Worm (Caenorhabditis elegans): Measurements from ENCODE around the gene gkow-1.

The gkow-1 gene

ce11 chrIV:10388263-10388662 is 30.3 kb downstream of the gkow-1 start, which contains the start of gene R10H10.3:
Gene R10H10.3 (plus strand): TSS chrIV:10388505.
- TF ChIP-seq nhr-80 (tag; optimal IDR thresholded peaks at IDR 0.05) (peak; percentile 71), ccch-3 (GFP tag; optimal IDR thresholded peaks at IDR 0.05) (no peak), cebp-1 (GFP tag; IDR thresholded peaks at IDR 0.05) (0 out of 2 replicates have a peak, but pooled peaks have one; percentile 17), cebp-1 (tag; optimal IDR thresholded peaks at IDR 0.05) (no peak), him-1 (tag; optimal IDR thresholded peaks at IDR 0.05) (peak; percentile 53), sea-2 (GFP tag; IDR thresholded peaks at IDR 0.05) (no peak)

- TF ChIP-seq ets-4 (GFP tag; optimal IDR thresholded peaks at IDR 0.05) (no peak), die-1 (tag; optimal IDR thresholded peaks at IDR 0.05) (no peak), Y56A3A.18 (GFP tag; IDR thresholded peaks at IDR 0.05) (no peak), F22D6.2 (tag; optimal IDR thresholded peaks at IDR 0.05) (no peak), madf-8 (GFP tag; conservative IDR thresholded peaks at IDR 0.05) (no peak), snpc-3.4 (tag; optimal IDR thresholded peaks at IDR 0.05) (no peak), B0261.1 (tag; optimal IDR thresholded peaks at IDR 0.05) (no peak), cebp-1 (GFP tag; IDR thresholded peaks at IDR 0.05) (no peak), cebp-1 (tag; optimal IDR thresholded peaks at IDR 0.05) (no peak), ztf-18 (tag; optimal IDR thresholded peaks at IDR 0.05) (no peak), ztf-26 (tag; optimal IDR thresholded peaks at IDR 0.05) (no peak), ztf-6 (GFP tag; IDR thresholded peaks at IDR 0.05) (no peak), dpl-1 (GFP tag; optimal IDR thresholded peaks at IDR 0.05) (no peak), lir-1 (GFP tag; conservative IDR thresholded peaks at IDR 0.05) (no peak)
These were observed 33.9 kb downstream of the gkow-1 start, which contains the start of gene spe-26 for ce11 chrIV:10391827-10392226. Gene spe-26 (minus strand): TSS chrIV:10391927.

ce11 chrIV:10394858-10395257 is 36.9 kb downstream of the gkow-1 start, which contains the start of gene R10H10.4:
Gene R10H10.4 (minus strand): TSS chrIV:10394958.
- TF ChIP-seq madf-10 (tag; optimal IDR thresholded peaks at IDR 0.05) (no peak), lin-54 (GFP tag; optimal IDR thresholded peaks at IDR 0.05) (no peak), unc-62 (GFP tag; optimal IDR thresholded peaks at IDR 0.05) (no peak), let-607 (tag; optimal IDR thresholded peaks at IDR 0.05) (no peak), rcor-1 (GFP tag; IDR thresholded peaks at IDR 0.05) (no peak), bed-2 (GFP tag; IDR thresholded peaks at IDR 0.05) (no peak), tlf-1 (GFP tag; optimal IDR thresholded peaks at IDR 0.05) (no peak), die-1 (tag; optimal IDR thresholded peaks at IDR 0.05) (no peak), ceh-79 (tag; optimal IDR thresholded peaks at IDR 0.05) (no peak), atf-7 (tag; optimal IDR thresholded peaks at IDR 0.05) (no peak), egrh-3 (GFP tag; IDR thresholded peaks at IDR 0.05) (no peak), ztf-3 (GFP tag; optimal IDR thresholded peaks at IDR 0.05) (no peak), F22D6.2 (tag; optimal IDR thresholded peaks at IDR 0.05) (no peak), egl-44 (GFP tag; IDR thresholded peaks at IDR 0.05) (no peak), nhr-179 (tag; optimal IDR thresholded peaks at IDR 0.05) (no peak), lin-40 (tag; optimal IDR thresholded peaks at IDR 0.05) (no peak), unc-130 (GFP tag; optimal IDR thresholded peaks at IDR 0.05) (no peak), rpc-1 (optimal IDR thresholded peaks at IDR 0.05) (no peak), rpc-1 (tag; optimal IDR thresholded peaks at IDR 0.05) (no peak), F57C9.4 (tag; optimal IDR thresholded peaks at IDR 0.05) (no peak)

- TF ChIP-seq nhr-90 (tag; optimal IDR thresholded peaks at IDR 0.05) (no peak), hsf-1 (GFP tag; IDR thresholded peaks at IDR 0.05) (no peak), B0261.1 (tag; optimal IDR thresholded peaks at IDR 0.05) (no peak), ZK185.1 (tag; optimal IDR thresholded peaks at IDR 0.05; ENCODE audit: poor library complexity, severe bottlenecking) (no peak), T26A5.8 (tag; optimal IDR thresholded peaks at IDR 0.05) (no peak), hlh-12 (tag; optimal IDR thresholded peaks at IDR 0.05) (no peak), F33H1.4 (GFP tag; IDR thresholded peaks at IDR 0.05) (no peak), him-1 (tag; optimal IDR thresholded peaks at IDR 0.05) (no peak), ztf-25 (GFP tag; IDR thresholded peaks at IDR 0.05) (no peak), pha-4 (tag; optimal IDR thresholded peaks at IDR 0.05) (no peak), D2030.7 (GFP tag; IDR thresholded peaks at IDR 0.05) (no peak), mcd-1 (GFP tag; IDR thresholded peaks at IDR 0.05) (no peak), gei-17 (GFP tag; optimal IDR thresholded peaks at IDR 0.05) (no peak), let-607 (tag; optimal IDR thresholded peaks at IDR 0.05) (no peak), mxl-1 (tag; optimal IDR thresholded peaks at IDR 0.05) (no peak)
These were observed 38.9 kb downstream of the gkow-1 start for ce11 chrIV:10396827-10397226.
